Worm (Caenorhabditis elegans) whole organism, L3 larva: ENCODE measurements around the gene K07H8.9.

Source experiments
- ceh-28 ChIP-seq: fragments of 150-350 bp; optimal IDR thresholded peaks from 2 replicates; lab custom pipeline; 2014; ENCODE audit warnings: missing biosample characterization, missing genetic modification reagents, missing genetic modification characterization
- ceh-9 ChIP-seq: sonication (generic microtip); optimal IDR thresholded peaks from 2 replicates; lab custom pipeline; 2018; ENCODE audit warnings: missing biosample characterization, missing genetic modification characterization
- mdl-1 ChIP-seq: fragments of 150-350 bp; optimal IDR thresholded peaks from 2 replicates; lab custom pipeline; 2014; ENCODE audit warnings: missing biosample characterization, missing genetic modification characterization
- nfya-1 ChIP-seq: sonication (generic microtip); optimal IDR thresholded peaks from 2 replicates; lab custom pipeline; 2017; ENCODE audit warnings: missing genetic modification characterization, mild to moderate bottlenecking, missing compliant biosample characterization, antibody characterized with exemption, moderate library complexity; ENCODE audit not compliant: insufficient read depth
- nhr-12 ChIP-seq: fragments of 150-350 bp; optimal IDR thresholded peaks from 2 replicates; lab custom pipeline; 2014; ENCODE audit warnings: missing biosample characterization, missing genetic modification characterization
- nhr-28 ChIP-seq: fragments of 150-350 bp; optimal IDR thresholded peaks from 2 replicates; lab custom pipeline; 2014; ENCODE audit warnings: missing biosample characterization, missing genetic modification characterization
- nhr-43 ChIP-seq: sonication (generic microtip); optimal IDR thresholded peaks from 2 replicates; lab custom pipeline; 2016; ENCODE audit warnings: mild to moderate bottlenecking, missing genetic modification characterization, missing compliant biosample characterization; ENCODE audit not compliant: poor library complexity, severe bottlenecking
- sea-2 ChIP-seq: fragments of 150-350 bp; sonication (generic microtip); optimal IDR thresholded peaks from 4 replicates; lab custom pipeline; 2014; ENCODE audit warnings: missing biosample characterization, missing genetic modification reagents, missing genetic modification characterization
- skn-1 ChIP-seq: fragments of 150-350 bp; optimal IDR thresholded peaks from 2 replicates; lab custom pipeline; 2014; ENCODE audit warnings: missing biosample characterization, missing genetic modification characterization
- tbx-2 ChIP-seq: sonication (generic microtip); optimal IDR thresholded peaks from 2 replicates; lab custom pipeline; 2016; ENCODE audit warnings: mild to moderate bottlenecking, missing genetic modification characterization, missing compliant biosample characterization
- unc-39 ChIP-seq: sonication (generic microtip); optimal IDR thresholded peaks from 4 replicates; lab custom pipeline; 2017; ENCODE audit warnings: missing biosample characterization, missing genetic modification characterization
- unc-62 ChIP-seq: fragments of 150-350 bp; sonication (generic microtip); optimal IDR thresholded peaks from 4 replicates; lab custom pipeline; 2014; ENCODE audit warnings: missing biosample characterization, missing genetic modification reagents, missing genetic modification characterization

- peak; percentile 26 for TF ChIP-seq nhr-43 (tag; lab: Kevin White, UChicago)
- no peak for TF ChIP-seq nfya-1 (tag; lab: Kevin White, UChicago)
- no peak for TF ChIP-seq nhr-28 (tag; lab: Kevin White, UChicago)
- TF ChIP-seq unc-62 (GFP tag; lab: Kevin White, UChicago) = no peak
- TF ChIP-seq ceh-9 (tag; lab: Kevin White, UChicago) = no peak
- no peak for TF ChIP-seq nhr-12 (tag; lab: Kevin White, UChicago)
- TF ChIP-seq tbx-2 (tag; lab: Kevin White, UChicago) = no peak
- TF ChIP-seq mdl-1 (tag; lab: Kevin White, UChicago) = no peak
- TF ChIP-seq unc-39 = no peak
- TF ChIP-seq ceh-28 (tag; lab: Kevin White, UChicago) = no peak
- TF ChIP-seq skn-1 (tag; lab: Kevin White, UChicago) = no peak
- no peak for TF ChIP-seq sea-2 (GFP tag; lab: Kevin White, UChicago)
These were observed 48.0 kb upstream of the K07H8.9 start, which contains the start of gene his-32 for ce11 chrIV:8333988-8334863.
